Worm (Caenorhabditis elegans) whole organism, late embryonic: ENCODE measurements around the gene col-129.

ENCODE experiments used
- C08G9.2 ChIP-seq: sonication (generic microtip); optimal IDR thresholded peaks from 2 replicates; lab custom pipeline; 2016; ENCODE audit warnings: mild to moderate bottlenecking, missing genetic modification characterization, moderate library complexity, missing compliant biosample characterization
- C38D4.7 ChIP-seq: fragments of 200-800 bp; sonication (Bioruptor generic); optimal IDR thresholded peaks from 2 replicates; lab custom pipeline; 2018; ENCODE audit warnings: mild to moderate bottlenecking, missing genetic modification characterization, moderate library complexity, missing compliant biosample characterization
- K09A11.1 ChIP-seq: sonication (generic microtip); optimal IDR thresholded peaks from 2 replicates; lab custom pipeline; 2017; ENCODE audit warnings: antibody characterized with exemption, mild to moderate bottlenecking, missing genetic modification characterization, missing compliant biosample characterization; ENCODE audit not compliant: insufficient read depth
- T23F11.4 ChIP-seq: fragments of 200-800 bp; sonication (Bioruptor generic); optimal IDR thresholded peaks from 2 replicates; lab custom pipeline; 2018; ENCODE audit warnings: mild to moderate bottlenecking, missing genetic modification characterization, missing compliant biosample characterization
- ceh-19 ChIP-seq: fragments of 200-800 bp; sonication (Bioruptor generic); optimal IDR thresholded peaks from 2 replicates; lab custom pipeline; 2018; ENCODE audit warnings: mild to moderate bottlenecking, missing genetic modification characterization, missing compliant biosample characterization
- ceh-24 ChIP-seq: sonication (generic microtip); optimal IDR thresholded peaks from 2 replicates; lab custom pipeline; 2016; ENCODE audit warnings: mild to moderate bottlenecking, missing genetic modification characterization, missing compliant biosample characterization
- ceh-30 ChIP-seq: fragments of 150-350 bp; optimal IDR thresholded peaks from 2 replicates; lab custom pipeline; 2014; ENCODE audit warnings: missing biosample characterization, missing genetic modification characterization
- ceh-34 ChIP-seq: sonication (generic microtip); optimal IDR thresholded peaks from 2 replicates; lab custom pipeline; 2016; ENCODE audit warnings: mild to moderate bottlenecking, missing genetic modification characterization, missing compliant biosample characterization
- ceh-45 ChIP-seq: fragments of 200-800 bp; sonication (Bioruptor generic); IDR thresholded peaks from 2 replicates; pipeline ENCODE4 v1.3.6; 2022; ENCODE audit warnings: missing genetic modification reagents, missing genetic modification characterization, missing compliant biosample characterization
- ceh-48 ChIP-seq: sonication (generic microtip); optimal IDR thresholded peaks from 2 replicates; lab custom pipeline; 2016; ENCODE audit warnings: missing genetic modification characterization, inconsistent platforms, missing compliant biosample characterization
- ceh-6 ChIP-seq: fragments of 200-800 bp; sonication (Bioruptor generic); optimal IDR thresholded peaks from 2 replicates; lab custom pipeline; 2018; ENCODE audit warnings: mild to moderate bottlenecking, missing genetic modification characterization, missing compliant biosample characterization
- dve-1 ChIP-seq: sonication (generic microtip); optimal IDR thresholded peaks from 2 replicates; lab custom pipeline; 2017; ENCODE audit warnings: antibody characterized with exemption, mild to moderate bottlenecking, missing genetic modification characterization, missing compliant biosample characterization
- elt-2 ChIP-seq: sonication (generic microtip); optimal IDR thresholded peaks from 2 replicates; lab custom pipeline; 2016; ENCODE audit warnings: missing genetic modification reagents, missing genetic modification characterization, missing compliant biosample characterization
- fkh-10 ChIP-seq: fragments of 150-350 bp; optimal IDR thresholded peaks from 2 replicates; lab custom pipeline; 2014; ENCODE audit warnings: missing biosample characterization, missing genetic modification reagents, missing genetic modification characterization
- hlh-30 ChIP-seq: sonication (generic microtip); optimal IDR thresholded peaks from 2 replicates; lab custom pipeline; 2017; ENCODE audit warnings: antibody characterized with exemption, missing genetic modification characterization, missing compliant biosample characterization; ENCODE audit not compliant: insufficient read depth
- hlh-6 ChIP-seq: sonication (generic microtip); optimal IDR thresholded peaks from 2 replicates; lab custom pipeline; 2016; ENCODE audit warnings: missing genotype, missing genetic modification characterization, missing compliant biosample characterization
- hlh-8 ChIP-seq: sonication (generic microtip); optimal IDR thresholded peaks from 2 replicates; lab custom pipeline; 2016; ENCODE audit warnings: missing genotype, missing genetic modification characterization, missing compliant biosample characterization
- madf-2 ChIP-seq: sonication (generic microtip); optimal IDR thresholded peaks from 2 replicates; lab custom pipeline; 2017; ENCODE audit warnings: missing genetic modification characterization, missing compliant biosample characterization
- nfya-1 ChIP-seq: sonication (generic microtip); optimal IDR thresholded peaks from 2 replicates; lab custom pipeline; 2017; ENCODE audit warnings: missing genetic modification characterization, mild to moderate bottlenecking, missing compliant biosample characterization, antibody characterized with exemption, moderate library complexity
- pat-9 ChIP-seq: fragments of 200-800 bp; sonication (Bioruptor generic); optimal IDR thresholded peaks from 2 replicates; lab custom pipeline; 2018; ENCODE audit warnings: mild to moderate bottlenecking, missing genetic modification characterization, moderate library complexity, missing compliant biosample characterization
- pax-1 ChIP-seq: fragments of 150-350 bp; optimal IDR thresholded peaks from 2 replicates; lab custom pipeline; 2014; ENCODE audit warnings: missing biosample characterization, missing genetic modification characterization
- pha-4 ChIP-seq: fragments of 150-350 bp; optimal IDR thresholded peaks from 2 replicates; lab custom pipeline; 2018; ENCODE audit warnings: missing biosample characterization, missing genetic modification reagents, missing genetic modification characterization
- sox-2 ChIP-seq: fragments of 200-800 bp; sonication (Bioruptor generic); IDR thresholded peaks from 2 replicates; pipeline ENCODE4 v1.3.6; 2022; ENCODE audit warnings: missing genetic modification reagents, missing genetic modification characterization, missing compliant biosample characterization
- sox-4 ChIP-seq: sonication (generic microtip); optimal IDR thresholded peaks from 2 replicates; lab custom pipeline; 2017; ENCODE audit warnings: mild to moderate bottlenecking, missing genetic modification characterization, inconsistent platforms, missing compliant biosample characterization
- tbx-2 ChIP-seq: sonication (generic microtip); optimal IDR thresholded peaks from 2 replicates; lab custom pipeline; 2016; ENCODE audit warnings: missing genetic modification characterization, missing compliant biosample characterization
- tbx-7 ChIP-seq: sonication (generic microtip); optimal IDR thresholded peaks from 2 replicates; lab custom pipeline; 2016; ENCODE audit warnings: missing genotype, missing genetic modification characterization, missing compliant biosample characterization

Gene col-129

ce11 chrIV:12078112-12078812 is 32.0 kb downstream of the col-129 start, which contains the start of gene tmed-1:
tmed-1 (minus strand) TSS chrIV:12078162.
- TF ChIP-seq pat-9 (tag; lab: Kevin White, UChicago), result no peak
- TF ChIP-seq ceh-19 (GFP tag; lab: Kevin White, UChicago), result no peak
- no peak for TF ChIP-seq ceh-6 (GFP tag; lab: Kevin White, UChicago)
- TF ChIP-seq fkh-10, result no peak
- no peak for TF ChIP-seq ceh-30
- no peak for TF ChIP-seq C08G9.2
- TF ChIP-seq tbx-2 (tag; lab: Kevin White, UChicago), result no peak
- TF ChIP-seq pax-1 (tag; lab: Kevin White, UChicago), result no peak
- TF ChIP-seq dve-1, result no peak
- TF ChIP-seq C38D4.7 (GFP tag; lab: Kevin White, UChicago), result no peak
- no peak for TF ChIP-seq ceh-48 (tag; lab: Kevin White, UChicago)

ce11 chrIV:12075497-12075896 is 34.7 kb downstream of the col-129 start, which contains the start of gene K08E4.7:
K08E4.7 (plus strand) TSS chrIV:12075797.
- TF ChIP-seq ceh-6 (GFP tag; lab: Kevin White, UChicago) (no peak), K09A11.1 (tag; lab: Kevin White, UChicago) (no peak), ceh-34 (tag; lab: Kevin White, UChicago) (no peak), sox-4 (tag; lab: Kevin White, UChicago) (no peak), sox-2 (GFP tag; lab: Robert Waterston, UW) (no peak)

- TF ChIP-seq tbx-7 (no peak), nfya-1 (tag; lab: Kevin White, UChicago) (no peak), hlh-8 (tag; lab: Kevin White, UChicago) (no peak), pha-4 (tag; lab: Kevin White, UChicago) (no peak), madf-2 (tag; lab: Kevin White, UChicago) (no peak), T23F11.4 (GFP tag; lab: Kevin White, UChicago) (no peak), ceh-24 (no peak), hlh-6 (tag; lab: Kevin White, UChicago) (no peak), pat-9 (tag; lab: Kevin White, UChicago) (no peak), hlh-30 (tag; lab: Kevin White, UChicago) (no peak)
Measured at ce11 chrIV:12068590-12068989, 41.6 kb downstream of the col-129 start, which contains the start of gene bath-37. bath-37 (plus strand) TSS chrIV:12068890.

- no peak for TF ChIP-seq K09A11.1 (tag; lab: Kevin White, UChicago)
- no peak for TF ChIP-seq elt-2
- no peak for TF ChIP-seq ceh-45 (GFP tag; lab: Robert Waterston, UW)
- no peak for TF ChIP-seq pat-9 (tag; lab: Kevin White, UChicago)
Measured at ce11 chrIV:12061229-12061628, 49.0 kb downstream of the col-129 start, which contains the start of gene K08E4.8. K08E4.8 (minus strand) TSS chrIV:12061329.
